Fruit fly (Drosophila melanogaster) S2 (cell line): ENCODE measurements around the gene CG34170.

Experiments used
- CG8478 ChIP-seq: fragments of >200 bp; optimal IDR thresholded peaks from 2 replicates; lab custom pipeline; 2018
- CTCF ChIP-seq, 2 experiments: fragments of >200 bp; optimal IDR thresholded peaks; 2 replicates each; lab custom pipeline; 2018

- no peak for TF ChIP-seq CG8478 (lab: Kevin White, UChicago)
- TF ChIP-seq CTCF (optimal IDR thresholded peaks at IDR 0.05; lab: Kevin White, UChicago) = no peak
Observed at dm6 chr2L:17266677-17267357, 44.8 kb downstream of the CG34170 start.
